Worm (Caenorhabditis elegans): ENCODE data around the gene cdd-2.

Gene cdd-2

DNA sequence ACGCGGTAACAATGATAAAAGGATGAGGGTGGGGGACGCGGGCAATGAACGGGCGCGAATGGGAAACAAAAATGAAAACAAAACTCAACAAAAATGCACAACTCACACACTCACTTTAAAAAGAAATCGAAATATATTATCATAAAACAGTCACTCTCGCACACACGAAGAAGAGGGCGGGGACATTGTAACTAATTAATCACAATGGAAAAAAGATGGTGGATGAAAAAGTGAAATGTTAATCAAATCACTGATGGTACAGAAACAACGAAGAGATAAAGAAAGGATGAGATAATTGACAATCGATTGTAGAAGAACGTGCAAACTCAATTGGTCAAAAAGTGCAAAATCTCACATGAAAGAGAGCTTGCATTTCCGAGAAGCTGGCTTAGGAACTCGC lies 11.5 kb upstream of the cdd-2 start:
- TF ChIP-seq ceh-83 (GFP tag; optimal IDR thresholded peaks at IDR 0.05) = no peak
- no peak for TF ChIP-seq M03D4.4 (tag; optimal IDR thresholded peaks at IDR 0.05)
- no peak for TF ChIP-seq nhr-28 (tag; optimal IDR thresholded peaks at IDR 0.05)
- TF ChIP-seq mab-5 (tag; optimal IDR thresholded peaks at IDR 0.05) = no peak
- TF ChIP-seq zip-8 (tag; optimal IDR thresholded peaks at IDR 0.05) = no peak
- no peak for TF ChIP-seq blmp-1 (tag; optimal IDR thresholded peaks at IDR 0.05)
- no peak for TF ChIP-seq nhr-12 (tag; optimal IDR thresholded peaks at IDR 0.05)
- TF ChIP-seq ceh-43 (GFP tag; optimal IDR thresholded peaks at IDR 0.05) = no peak

- TF ChIP-seq ceh-43 (GFP tag; optimal IDR thresholded peaks at IDR 0.05) = no peak
- no peak for TF ChIP-seq mep-1 (tag; optimal IDR thresholded peaks at IDR 0.05)
- TF ChIP-seq sptf-1 (tag; optimal IDR thresholded peaks at IDR 0.05) = no peak
- TF ChIP-seq unc-39 (tag; optimal IDR thresholded peaks at IDR 0.05) = no peak
- no peak for TF ChIP-seq elt-3 (tag; optimal IDR thresholded peaks at IDR 0.05)
- TF ChIP-seq sem-2 (GFP tag; optimal IDR thresholded peaks at IDR 0.05) = no peak
- TF ChIP-seq tbx-8 (GFP tag; optimal IDR thresholded peaks at IDR 0.05) = no peak
- no peak for TF ChIP-seq ham-2 (GFP tag; optimal IDR thresholded peaks at IDR 0.05)
- TF ChIP-seq mab-5 (tag; optimal IDR thresholded peaks at IDR 0.05) = no peak
- TF ChIP-seq drap-1 (GFP tag; optimal IDR thresholded peaks at IDR 0.05) = no peak
- TF ChIP-seq nhr-12 (tag; optimal IDR thresholded peaks at IDR 0.05) = no peak
- TF ChIP-seq nhr-237 (tag; optimal IDR thresholded peaks at IDR 0.05) = no peak
- no peak for TF ChIP-seq lsy-2 (tag; optimal IDR thresholded peaks at IDR 0.05)
- TF ChIP-seq unc-62 (GFP tag; optimal IDR thresholded peaks at IDR 0.05) = no peak
- no peak for TF ChIP-seq hlh-1 (tag; optimal IDR thresholded peaks at IDR 0.05)
- no peak for TF ChIP-seq elt-1 (tag; optimal IDR thresholded peaks at IDR 0.05; ENCODE audit: borderline replicate concordance, insufficient read depth)
Observed at ce11 chrIV:7558653-7559052, 11.0 kb upstream of the cdd-2 start.

DNA sequence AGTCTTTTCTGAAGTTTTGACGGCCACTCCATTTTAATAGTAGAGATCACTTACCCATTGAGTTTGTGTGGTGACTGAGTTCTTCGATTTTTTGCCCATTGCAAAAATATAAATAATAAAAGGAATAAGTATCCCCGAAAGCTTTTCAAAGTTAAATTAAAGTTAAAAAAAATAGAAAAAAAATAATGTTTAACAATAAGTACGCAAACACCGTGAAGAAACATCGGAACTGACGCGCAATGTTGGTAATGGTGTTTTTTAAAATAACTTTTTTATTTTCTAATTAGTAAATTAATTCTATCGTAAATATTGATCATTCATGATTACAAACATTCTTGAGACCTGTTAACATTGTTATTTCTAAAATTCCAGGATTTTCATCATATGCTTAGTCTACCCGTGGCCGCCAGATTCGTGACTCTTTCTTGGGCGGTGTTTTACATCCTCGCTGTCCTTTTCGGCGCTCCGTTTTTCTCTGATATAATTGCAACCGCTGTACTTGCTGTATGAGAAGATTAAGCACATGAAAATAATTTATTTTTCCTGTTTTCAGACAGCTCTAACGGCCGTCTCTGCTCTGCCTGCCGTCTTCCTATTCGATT lies 8.7 kb upstream of the cdd-2 start, which contains the start of the genes F49E8.7, F49E8.8 and nprl-2:
Gene F49E8.7, minus strand, starts transcription at position 101 of the 602 bp plus-strand sequence.
Gene F49E8.8, plus strand, starts transcription at position 373 of the 602 bp plus-strand sequence.
Gene nprl-2, plus strand, starts transcription at position 552 of the 602 bp plus-strand sequence.
- TF ChIP-seq mls-2 (tag; optimal IDR thresholded peaks at IDR 0.05) = no peak
- TF ChIP-seq nhr-28 (tag; optimal IDR thresholded peaks at IDR 0.05) = no peak
- no peak for TF ChIP-seq pha-4 (tag; optimal IDR thresholded peaks at IDR 0.05)
- TF ChIP-seq sptf-1 (tag; optimal IDR thresholded peaks at IDR 0.05) = no peak
- no peak for TF ChIP-seq drap-1 (GFP tag; optimal IDR thresholded peaks at IDR 0.05)
- TF ChIP-seq zip-8 (tag; optimal IDR thresholded peaks at IDR 0.05) = no peak
- no peak for TF ChIP-seq ceh-39 (tag; optimal IDR thresholded peaks at IDR 0.05)
- TF ChIP-seq sem-2 (GFP tag; optimal IDR thresholded peaks at IDR 0.05) = no peak
- TF ChIP-seq cnd-1 (tag; optimal IDR thresholded peaks at IDR 0.05) = no peak
- TF ChIP-seq ham-2 (GFP tag; optimal IDR thresholded peaks at IDR 0.05) = no peak
- no peak for TF ChIP-seq flh-1 (GFP tag; optimal IDR thresholded peaks at IDR 0.05)
- no peak for TF ChIP-seq nhr-237 (tag; optimal IDR thresholded peaks at IDR 0.05)
- TF ChIP-seq M03D4.4 (tag; optimal IDR thresholded peaks at IDR 0.05) = no peak
- TF ChIP-seq nhr-12 (tag; optimal IDR thresholded peaks at IDR 0.05) = no peak
- TF ChIP-seq ceh-43 (GFP tag; optimal IDR thresholded peaks at IDR 0.05) = no peak
- no peak for TF ChIP-seq ztf-11 (tag; optimal IDR thresholded peaks at IDR 0.05)
- TF ChIP-seq mab-5 (tag; optimal IDR thresholded peaks at IDR 0.05) = no peak
- no peak for TF ChIP-seq lin-32 (GFP tag; optimal IDR thresholded peaks at IDR 0.05)

DNA sequence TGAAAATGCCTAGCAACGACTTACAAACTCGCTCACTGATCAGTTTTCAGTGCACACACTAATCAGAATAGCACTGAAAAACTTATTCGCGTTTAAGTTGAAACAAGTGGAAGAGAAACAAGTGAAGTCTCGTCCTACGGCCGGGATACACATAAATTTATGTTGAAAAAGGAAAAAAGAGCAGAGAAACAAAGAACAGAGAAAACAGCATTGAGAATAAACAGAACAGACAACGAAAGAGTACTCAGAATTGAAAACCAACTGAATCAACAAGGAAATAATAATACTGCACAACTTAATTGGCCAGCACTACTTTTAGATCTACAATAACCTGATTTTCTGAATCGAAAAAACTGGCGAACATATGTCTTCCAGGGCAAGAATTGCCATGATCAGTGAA lies 6.7 kb upstream of the cdd-2 start, which contains the start of gene F49E8.6:
Gene F49E8.6, minus strand, starts transcription at position 317 of the 400 bp plus-strand sequence.
- TF ChIP-seq unc-120 (tag; optimal IDR thresholded peaks at IDR 0.05; ENCODE audit: poor library complexity, severe bottlenecking) (no peak), ces-1 (GFP tag; optimal IDR thresholded peaks at IDR 0.05) (no peak), nhr-28 (tag; optimal IDR thresholded peaks at IDR 0.05) (no peak), pha-4 (tag; optimal IDR thresholded peaks at IDR 0.05) (no peak), flh-1 (GFP tag; optimal IDR thresholded peaks at IDR 0.05) (no peak), unc-62 (GFP tag; optimal IDR thresholded peaks at IDR 0.05) (no peak), cnd-1 (tag; optimal IDR thresholded peaks at IDR 0.05) (no peak), nhr-237 (tag; optimal IDR thresholded peaks at IDR 0.05) (no peak), bed-3 (GFP tag; optimal IDR thresholded peaks at IDR 0.05) (no peak), hlh-1 (tag; optimal IDR thresholded peaks at IDR 0.05) (no peak), ceh-39 (tag; optimal IDR thresholded peaks at IDR 0.05) (no peak), drap-1 (GFP tag; optimal IDR thresholded peaks at IDR 0.05) (no peak), sem-2 (GFP tag; optimal IDR thresholded peaks at IDR 0.05) (no peak), unc-39 (tag; optimal IDR thresholded peaks at IDR 0.05) (no peak), lin-32 (GFP tag; optimal IDR thresholded peaks at IDR 0.05) (no peak), blmp-1 (tag; optimal IDR thresholded peaks at IDR 0.05) (no peak), elt-3 (tag; optimal IDR thresholded peaks at IDR 0.05) (no peak)
